Fruit fly (Drosophila melanogaster) whole organism, prepupa: ENCODE measurements around the gene VhaAC39-2.

ENCODE experiments used
- CG10631 ChIP-seq: fragments of 200-800 bp; sonication (Bioruptor generic); optimal IDR thresholded peaks from 2 replicates; lab custom pipeline; 2016; ENCODE audit warnings: missing biosample characterization, missing genetic modification characterization
- CG10669 ChIP-seq: fragments of 200-800 bp; sonication (Bioruptor generic); optimal IDR thresholded peaks from 3 replicates; lab custom pipeline; 2018; ENCODE audit warnings: missing biosample characterization, mild to moderate bottlenecking, missing genetic modification characterization, moderate library complexity
- CG11294 ChIP-seq: fragments of 200-800 bp; sonication (Bioruptor generic); IDR thresholded peaks from 2 replicates; pipeline ENCODE4 v1.3.6; 2022; ENCODE audit warnings: missing biosample characterization, missing genetic modification characterization
- CG11762 ChIP-seq: fragments of 200-800 bp; sonication (Bioruptor generic); optimal IDR thresholded peaks from 3 replicates; lab custom pipeline; 2016; ENCODE audit warnings: missing biosample characterization, missing genetic modification characterization; ENCODE audit not compliant: insufficient read depth
- CG11902 ChIP-seq: fragments of 200-800 bp; sonication (Bioruptor generic); optimal IDR thresholded peaks from 3 replicates; lab custom pipeline; 2016; ENCODE audit warnings: missing biosample characterization, missing genetic modification characterization
- CG15336 ChIP-seq: fragments of 200-800 bp; sonication (Bioruptor generic); IDR thresholded peaks from 2 replicates; pipeline ENCODE4 v1.3.6; 2022; ENCODE audit warnings: missing biosample characterization, missing genetic modification characterization
- CG1621 ChIP-seq: fragments of 200-800 bp; sonication (Bioruptor generic); optimal IDR thresholded peaks from 3 replicates; lab custom pipeline; 2018; ENCODE audit warnings: missing biosample characterization, mild to moderate bottlenecking, missing genetic modification characterization
- CG16779 ChIP-seq: fragments of 200-800 bp; sonication (Bioruptor generic); optimal IDR thresholded peaks from 3 replicates; lab custom pipeline; 2017; ENCODE audit warnings: missing biosample characterization, mild to moderate bottlenecking, missing genetic modification characterization
- CG3032 ChIP-seq: fragments of 200-800 bp; optimal IDR thresholded peaks from 2 replicates; lab custom pipeline; 2019; ENCODE audit warnings: missing biosample characterization, mild to moderate bottlenecking, missing genetic modification characterization, moderate library complexity
- CG6276 ChIP-seq: fragments of 200-800 bp; sonication (Bioruptor generic); optimal IDR thresholded peaks from 2 replicates; lab custom pipeline; 2017; ENCODE audit warnings: missing biosample characterization, mild to moderate bottlenecking, missing genetic modification characterization
- CG6808 ChIP-seq: fragments of 200-800 bp; sonication (Bioruptor generic); optimal IDR thresholded peaks from 3 replicates; lab custom pipeline; 2017; ENCODE audit warnings: missing biosample characterization, missing genetic modification characterization, mild to moderate bottlenecking, moderate library complexity, missing genetic modification reagents
- CG7368 ChIP-seq: fragments of 200-800 bp; sonication (Bioruptor generic); optimal IDR thresholded peaks from 3 replicates; lab custom pipeline; 2016; ENCODE audit warnings: missing biosample characterization, missing genetic modification characterization
- CG8119 ChIP-seq: fragments of 200-800 bp; sonication (Bioruptor generic); IDR thresholded peaks from 3 replicates; pipeline ENCODE4 v1.3.6; 2022; ENCODE audit warnings: missing biosample characterization, missing genetic modification characterization
- Eip75B ChIP-seq: fragments of 200-800 bp; sonication (Bioruptor generic); optimal IDR thresholded peaks from 3 replicates; lab custom pipeline; 2016; ENCODE audit warnings: missing biosample characterization, missing genetic modification characterization
- Eip78C ChIP-seq: fragments of 200-800 bp; sonication (Bioruptor generic); peaks from one replicate; lab custom pipeline; 2016; ENCODE audit warnings: missing biosample characterization, missing genetic modification characterization
- Eip93F ChIP-seq: fragments of 200-800 bp; sonication (Bioruptor generic); optimal IDR thresholded peaks from 2 replicates; lab custom pipeline; 2016; ENCODE audit warnings: missing biosample characterization, mild to moderate bottlenecking, missing genetic modification characterization
- Ets21C ChIP-seq: fragments of 200-800 bp; sonication (Bioruptor generic); optimal IDR thresholded peaks from 3 replicates; lab custom pipeline; 2016; ENCODE audit warnings: missing biosample characterization, missing genetic modification characterization
- Ets96B ChIP-seq: fragments of 200-800 bp; optimal IDR thresholded peaks from 2 replicates; lab custom pipeline; 2019; ENCODE audit warnings: missing biosample characterization, mild to moderate bottlenecking, missing genetic modification characterization, moderate library complexity
- Gug ChIP-seq: fragments of 200-800 bp; sonication (Bioruptor generic); IDR thresholded peaks from 2 replicates; pipeline ENCODE4 v1.3.6; 2022; ENCODE audit warnings: missing biosample characterization, missing genetic modification characterization
- Hr38 ChIP-seq: sonication (Bioruptor generic); optimal IDR thresholded peaks from 2 replicates; lab custom pipeline; 2016; ENCODE audit warnings: missing biosample characterization, missing genetic modification characterization
- Hr39 ChIP-seq: fragments of 200-800 bp; sonication (Bioruptor generic); optimal IDR thresholded peaks from 2 replicates; lab custom pipeline; 2016; ENCODE audit warnings: missing biosample characterization, missing genetic modification characterization
- Met ChIP-seq: fragments of 200-800 bp; sonication (Bioruptor generic); optimal IDR thresholded peaks from 3 replicates; lab custom pipeline; 2016; ENCODE audit warnings: missing biosample characterization, missing genetic modification characterization
- OdsH ChIP-seq: fragments of 200-800 bp; sonication (Bioruptor generic); optimal IDR thresholded peaks from 3 replicates; lab custom pipeline; 2016; ENCODE audit warnings: missing biosample characterization, missing genetic modification characterization
- Smox ChIP-seq: fragments of 200-800 bp; sonication (Bioruptor generic); optimal IDR thresholded peaks from 3 replicates; lab custom pipeline; 2016; ENCODE audit warnings: missing biosample characterization, missing genetic modification characterization
- Sox102F ChIP-seq: fragments of 200-800 bp; sonication (Bioruptor generic); optimal IDR thresholded peaks from 2 replicates; lab custom pipeline; 2016; ENCODE audit warnings: missing biosample characterization, mild to moderate bottlenecking, missing genetic modification characterization
- Sox14 ChIP-seq: fragments of 200-800 bp; sonication (Bioruptor generic); optimal IDR thresholded peaks from 3 replicates; lab custom pipeline; 2016; ENCODE audit warnings: missing biosample characterization, missing genetic modification characterization
- Sox15 ChIP-seq: fragments of 200-800 bp; sonication (Bioruptor generic); optimal IDR thresholded peaks from 3 replicates; lab custom pipeline; 2016; ENCODE audit warnings: missing biosample characterization, missing genetic modification characterization
- achi ChIP-seq: fragments of 200-800 bp; sonication (Bioruptor generic); optimal IDR thresholded peaks from 3 replicates; lab custom pipeline; 2016; ENCODE audit warnings: missing biosample characterization, missing genetic modification characterization
- acj6 ChIP-seq: fragments of 200-800 bp; sonication (Bioruptor generic); optimal IDR thresholded peaks from 3 replicates; lab custom pipeline; 2016; ENCODE audit warnings: missing biosample characterization, missing genetic modification characterization
- dac ChIP-seq: fragments of 200-800 bp; sonication (Bioruptor generic); optimal IDR thresholded peaks from 2 replicates; lab custom pipeline; 2017; ENCODE audit warnings: missing biosample characterization, mild to moderate bottlenecking, missing genetic modification characterization
- eg ChIP-seq: fragments of 200-800 bp; sonication (Bioruptor generic); IDR thresholded peaks from 3 replicates; pipeline ENCODE4 v1.3.6; 2022; ENCODE audit warnings: missing biosample characterization, missing genetic modification characterization
- esn ChIP-seq: fragments of 200-800 bp; sonication (Bioruptor generic); optimal IDR thresholded peaks from 2 replicates; lab custom pipeline; 2016; ENCODE audit warnings: missing biosample characterization, mild to moderate bottlenecking, missing genetic modification characterization, moderate library complexity
- fd59A ChIP-seq: fragments of 200-800 bp; sonication (Bioruptor generic); optimal IDR thresholded peaks from 2 replicates; lab custom pipeline; 2017; ENCODE audit warnings: missing biosample characterization, mild to moderate bottlenecking, missing genetic modification characterization, missing genetic modification reagents
- fd85E ChIP-seq: fragments of 200-800 bp; sonication (Bioruptor generic); optimal IDR thresholded peaks from 3 replicates; lab custom pipeline; 2016; ENCODE audit warnings: missing biosample characterization, missing genetic modification characterization
- fkh ChIP-seq: fragments of 200-800 bp; sonication (Bioruptor generic); optimal IDR thresholded peaks from 3 replicates; lab custom pipeline; 2017; ENCODE audit warnings: missing biosample characterization, mild to moderate bottlenecking, missing genetic modification characterization, moderate library complexity
- lz ChIP-seq: fragments of 200-800 bp; sonication (Bioruptor generic); optimal IDR thresholded peaks from 3 replicates; lab custom pipeline; 2016; ENCODE audit warnings: missing biosample characterization, missing genetic modification characterization
- net ChIP-seq: fragments of 200-800 bp; sonication (Bioruptor generic); optimal IDR thresholded peaks from 3 replicates; lab custom pipeline; 2016; ENCODE audit warnings: missing biosample characterization, missing genetic modification characterization
- pdm3 ChIP-seq: fragments of 200-800 bp; sonication (Bioruptor generic); optimal IDR thresholded peaks from 3 replicates; lab custom pipeline; 2016; ENCODE audit warnings: missing biosample characterization, missing genetic modification characterization
- salr ChIP-seq, 2 experiments: fragments of 200-800 bp; sonication (Bioruptor generic); optimal IDR thresholded peaks; 3 replicates each; lab custom pipeline; 2016 to 2018; ENCODE audit warnings: missing biosample characterization in 2 of 2, missing genetic modification characterization in 2 of 2, mild to moderate bottlenecking in 1 of 2
- spab ChIP-seq: fragments of 200-800 bp; sonication (Bioruptor generic); optimal IDR thresholded peaks from 2 replicates; lab custom pipeline; 2017; ENCODE audit warnings: missing biosample characterization, mild to moderate bottlenecking, missing genetic modification characterization, missing genetic modification reagents
- ss ChIP-seq, 2 experiments: fragments of 200-800 bp; sonication (Bioruptor generic); optimal IDR thresholded peaks; 2 replicates in 1 of 2; 3 replicates in 1 of 2; lab custom pipeline; 2017 to 2018; ENCODE audit warnings: mild to moderate bottlenecking in 2 of 2, missing biosample characterization in 2 of 2, missing genetic modification characterization in 2 of 2, moderate library complexity in 1 of 2
- topi ChIP-seq: fragments of 200-800 bp; sonication (Bioruptor generic); optimal IDR thresholded peaks from 3 replicates; lab custom pipeline; 2016; ENCODE audit warnings: missing biosample characterization, missing genetic modification characterization
- vri ChIP-seq: fragments of 200-800 bp; sonication (Bioruptor generic); optimal IDR thresholded peaks from 3 replicates; lab custom pipeline; 2016; ENCODE audit warnings: missing biosample characterization, mild to moderate bottlenecking, missing genetic modification characterization

The VhaAC39-2 gene

DNA sequence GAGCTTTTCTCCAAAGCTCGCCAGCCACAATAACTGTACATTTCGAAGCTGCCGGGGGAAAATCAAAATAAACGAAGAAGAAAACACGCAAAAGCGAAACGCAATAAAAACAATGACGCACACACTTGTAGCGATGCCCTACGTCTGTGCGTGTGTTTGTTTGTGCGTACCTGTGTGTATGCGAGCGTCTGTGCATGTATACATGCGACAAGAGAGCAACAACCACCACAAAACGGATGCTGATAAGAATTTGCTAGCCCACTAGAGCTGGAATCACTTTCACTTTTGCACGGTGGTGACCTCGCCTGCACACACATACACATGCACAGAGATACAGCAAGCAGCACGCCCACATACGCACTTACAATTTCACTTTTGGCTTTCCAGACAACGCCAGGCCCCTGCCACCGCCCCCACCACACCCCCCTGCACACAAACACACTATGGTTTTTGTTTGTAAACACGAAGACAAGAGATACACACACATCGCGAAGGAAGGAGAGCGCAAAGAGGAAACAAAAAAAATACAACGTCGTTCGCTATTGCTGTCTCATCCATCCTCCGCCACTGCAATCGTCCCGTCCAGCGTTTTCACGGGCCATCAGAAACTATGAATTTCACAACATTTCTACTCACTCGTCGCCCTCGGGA is 2.1 kb downstream of the VhaAC39-2 start (continued):
- TF ChIP-seq CG16779 (tag; lab: Kevin White, UChicago) (peak; percentile 72), net (no peak), CG10669 (GFP tag; lab: Kevin White, UChicago) (no peak), CG6276 (GFP tag; lab: Kevin White, UChicago) (peak; percentile 49), fkh (GFP tag; lab: Kevin White, UChicago) (peak; percentile 91), CG15336 (GFP tag; lab: Robert Waterston, UW) (no peak), Hr38 (GFP tag; lab: Kevin White, UChicago) (no peak), Eip93F (GFP tag; lab: Kevin White, UChicago) (no peak)

DNA sequence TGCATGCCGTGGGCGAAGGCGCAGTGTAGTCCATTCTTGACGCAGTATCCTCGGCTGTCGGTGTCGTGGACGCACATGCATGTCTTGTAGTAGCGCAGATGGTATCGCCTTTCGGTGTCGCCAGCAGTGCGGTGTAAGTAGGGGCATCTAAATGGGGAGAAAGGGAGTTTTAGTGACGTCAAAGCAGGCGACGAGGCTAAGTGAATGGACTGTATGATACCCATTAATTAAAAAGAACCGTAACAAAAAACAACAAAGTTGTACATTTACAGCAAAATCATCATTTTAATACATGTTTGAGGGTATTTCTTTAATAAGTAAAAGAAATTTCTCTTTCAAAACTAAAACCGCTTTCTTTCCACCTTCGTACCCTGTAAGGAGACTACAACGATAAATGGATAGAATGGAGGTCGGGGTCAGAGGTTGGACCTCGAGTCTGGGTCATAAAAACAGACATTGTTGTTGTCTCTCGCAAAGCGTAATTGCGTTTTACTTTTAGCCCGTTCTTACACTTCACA is 2.7 kb downstream of the VhaAC39-2 start:
- TF ChIP-seq Ets21C (GFP tag; lab: Kevin White, UChicago) (no peak), Eip75B (GFP tag; lab: Kevin White, UChicago) (no peak), pdm3 (GFP tag; lab: Kevin White, UChicago) (no peak), Gug (GFP tag; lab: Robert Waterston, UW) (no peak), fd85E (GFP tag; lab: Kevin White, UChicago) (no peak), Met (GFP tag; lab: Kevin White, UChicago) (no peak), acj6 (GFP tag; lab: Kevin White, UChicago) (no peak), CG15336 (GFP tag; lab: Robert Waterston, UW) (no peak)

DNA sequence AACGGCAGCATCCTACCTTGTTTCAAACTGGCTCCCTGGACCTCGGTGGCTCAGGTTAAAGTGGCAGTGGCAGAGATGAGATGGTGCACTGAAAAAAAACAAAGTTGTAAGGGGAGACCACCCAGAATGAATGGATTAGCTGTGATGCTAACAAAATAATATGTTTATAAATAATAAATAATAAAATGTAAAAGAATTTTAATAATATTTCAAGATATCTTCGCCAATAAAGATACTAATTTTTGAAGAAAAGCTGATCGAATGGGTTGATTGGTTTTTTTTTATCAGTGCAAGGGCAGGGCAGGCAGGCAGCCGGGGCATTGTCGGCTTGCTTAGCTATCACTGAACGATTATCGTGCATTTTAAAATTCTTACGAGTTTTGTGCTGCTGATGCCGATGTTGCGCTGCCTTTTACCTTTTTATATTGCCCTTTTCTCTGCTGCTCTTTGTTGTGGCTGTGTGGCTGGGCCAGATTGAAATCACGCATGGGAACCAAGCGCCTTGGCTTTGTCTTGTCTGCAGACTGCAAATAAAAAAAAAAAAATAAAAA is 10.0 kb downstream of the VhaAC39-2 start:
- TF ChIP-seq eg (GFP tag; lab: Robert Waterston, UW), result 0 out of 3 replicates have a peak, but pooled peaks have one; percentile 34
- TF ChIP-seq dac (GFP tag; lab: Kevin White, UChicago), result no peak
- no peak for TF ChIP-seq Hr39 (GFP tag; lab: Kevin White, UChicago)
- peak; percentile 69 for TF ChIP-seq net
- peak; percentile 18 for TF ChIP-seq Eip93F (GFP tag; lab: Kevin White, UChicago)
- TF ChIP-seq Met (GFP tag; lab: Kevin White, UChicago), result peak; percentile 78
- TF ChIP-seq esn (GFP tag; lab: Kevin White, UChicago), result peak; percentile 85
- peak; percentile 58 for TF ChIP-seq CG11294
- TF ChIP-seq Hr38 (GFP tag; lab: Kevin White, UChicago), result no peak
- TF ChIP-seq CG16779 (tag; lab: Kevin White, UChicago), result peak; percentile 78
- peak; percentile 73 for TF ChIP-seq vri
- TF ChIP-seq topi, result peak; percentile 73
- peak; percentile 87 for TF ChIP-seq CG10669 (GFP tag; lab: Kevin White, UChicago)
- peak; percentile 94 for TF ChIP-seq Eip78C (GFP tag; lab: Kevin White, UChicago)
- TF ChIP-seq CG7368 (GFP tag; lab: Kevin White, UChicago), result peak; percentile 27
- TF ChIP-seq Sox14 (GFP tag; lab: Kevin White, UChicago), result peak; percentile 47
- TF ChIP-seq achi (GFP tag; lab: Kevin White, UChicago), result peak; percentile 86
- no peak for TF ChIP-seq Smox (GFP tag; lab: Kevin White, UChicago)
- TF ChIP-seq acj6 (GFP tag; lab: Kevin White, UChicago), result peak; percentile 83
- TF ChIP-seq salr (GFP tag; optimal IDR thresholded peaks at IDR 0.05; lab: Kevin White, UChicago), result peak; percentile 52 to 77
- peak; percentile 17 for TF ChIP-seq CG6276 (GFP tag; lab: Kevin White, UChicago)
- TF ChIP-seq ss (GFP tag; optimal IDR thresholded peaks at IDR 0.05; lab: Kevin White, UChicago), result peak; percentile 76 to 90
- TF ChIP-seq CG10631 (GFP tag; lab: Kevin White, UChicago), result peak; percentile 91
- TF ChIP-seq CG11902, result peak; percentile 72
- peak; percentile 75 for TF ChIP-seq OdsH (GFP tag; lab: Kevin White, UChicago)
- peak; percentile 63 for TF ChIP-seq CG1621 (tag; lab: Kevin White, UChicago)
- TF ChIP-seq CG6808 (GFP tag; lab: Kevin White, UChicago), result peak; percentile 92
- peak; percentile 59 for TF ChIP-seq lz (GFP tag; lab: Kevin White, UChicago)
- peak; percentile 66 for TF ChIP-seq CG15336 (GFP tag; lab: Robert Waterston, UW)
- peak; percentile 53 for TF ChIP-seq CG11762
- TF ChIP-seq fd59A (GFP tag; lab: Kevin White, UChicago), result peak; percentile 80
- peak; percentile 89 for TF ChIP-seq Ets96B
- TF ChIP-seq Sox15 (GFP tag; lab: Kevin White, UChicago), result peak; percentile 48
- peak; percentile 57 for TF ChIP-seq Eip75B (GFP tag; lab: Kevin White, UChicago)
- peak; percentile 90 for TF ChIP-seq CG3032 (tag; lab: Kevin White, UChicago)
- peak; percentile 77 for TF ChIP-seq Sox102F
- TF ChIP-seq spab (GFP tag; lab: Kevin White, UChicago), result peak; percentile 90
- TF ChIP-seq CG8119 (GFP tag; lab: Robert Waterston, UW), result peak; percentile 84
